Worm (Caenorhabditis elegans): ENCODE results near the gene C14C11.4.

ce11 chrV:5647359-5647758, at the start of gene C14C11.4:
- no peak for TF ChIP-seq unc-62 (GFP tag; optimal IDR thresholded peaks at IDR 0.05)
- no peak for TF ChIP-seq ztf-4 (tag; optimal IDR thresholded peaks at IDR 0.05)
- TF ChIP-seq nhr-77 (tag; optimal IDR thresholded peaks at IDR 0.05) = no peak
- no peak for TF ChIP-seq unc-39 (tag; optimal IDR thresholded peaks at IDR 0.05)
